Worm (Caenorhabditis elegans) whole organism, L1 larva: ENCODE results near the gene rab-7.

Experiments
- C04F5.9 ChIP-seq: sonication (generic microtip); optimal IDR thresholded peaks from 2 replicates; lab custom pipeline; 2016; ENCODE audit warnings: missing genetic modification characterization, missing compliant biosample characterization
- C16A3.4 ChIP-seq: fragments of 150-350 bp; optimal IDR thresholded peaks from 2 replicates; lab custom pipeline; 2014; ENCODE audit warnings: missing biosample characterization, missing genetic modification characterization
- C34B4.2 ChIP-seq: sonication (generic microtip); optimal IDR thresholded peaks from 2 replicates; lab custom pipeline; 2017; ENCODE audit warnings: mild to moderate bottlenecking, missing genetic modification characterization, missing compliant biosample characterization
- alr-1 ChIP-seq: fragments of 200-800 bp; sonication (Bioruptor generic); optimal IDR thresholded peaks from 2 replicates; lab custom pipeline; 2018; ENCODE audit warnings: borderline replicate concordance, mild to moderate bottlenecking, missing genetic modification characterization, missing compliant biosample characterization
- aly-2 ChIP-seq: fragments of 150-350 bp; optimal IDR thresholded peaks from 2 replicates; lab custom pipeline; 2014; ENCODE audit warnings: missing biosample characterization, missing genetic modification characterization
- blmp-1 ChIP-seq: fragments of 150-350 bp; optimal IDR thresholded peaks from 2 replicates; lab custom pipeline; 2014; ENCODE audit warnings: missing biosample characterization, missing genetic modification characterization
- ceh-63 ChIP-seq: fragments of 200-800 bp; sonication (Bioruptor generic); optimal IDR thresholded peaks from 2 replicates; lab custom pipeline; 2018; ENCODE audit warnings: mild to moderate bottlenecking, missing genetic modification characterization, missing compliant biosample characterization
- ceh-82 ChIP-seq, 3 experiments: fragments of 150-350 bp in 1 of 3; sonication (generic microtip) in 2 of 3; optimal IDR thresholded peaks; 2 replicates each; lab custom pipeline; 2014 to 2017; ENCODE audit warnings: missing biosample characterization in 3 of 3, missing genetic modification characterization in 3 of 3
- ceh-88 ChIP-seq: fragments of 200-800 bp; sonication (Bioruptor generic); IDR thresholded peaks from 2 replicates; pipeline ENCODE4 v1.3.6; 2022; ENCODE audit warnings: missing genetic modification characterization, missing compliant biosample characterization
- ceh-90 ChIP-seq: sonication (generic microtip); optimal IDR thresholded peaks from 2 replicates; lab custom pipeline; 2016; ENCODE audit warnings: missing genetic modification characterization, missing compliant biosample characterization
- dpl-1 ChIP-seq, 3 experiments: fragments of 150-350 bp in 2 of 3; sonication (generic microtip) in 1 of 3; optimal IDR thresholded peaks; 2 replicates each; lab custom pipeline; 2014 to 2017; ENCODE audit warnings: missing biosample characterization in 3 of 3, missing genetic modification characterization in 3 of 3, missing genetic modification reagents in 3 of 3
- dsc-1 ChIP-seq: sonication (generic microtip); optimal IDR thresholded peaks from 2 replicates; lab custom pipeline; 2016; ENCODE audit warnings: mild to moderate bottlenecking, missing genetic modification characterization, missing compliant biosample characterization
- egl-13 ChIP-seq: sonication (generic microtip); optimal IDR thresholded peaks from 2 replicates; lab custom pipeline; 2016; ENCODE audit warnings: missing genotype, missing genetic modification reagents, missing genetic modification characterization, missing compliant biosample characterization
- elt-2 ChIP-seq: sonication (generic microtip); optimal IDR thresholded peaks from 2 replicates; lab custom pipeline; 2016; ENCODE audit warnings: missing genetic modification characterization, mild to moderate bottlenecking, inconsistent platforms, missing compliant biosample characterization, missing genetic modification reagents
- ets-5 ChIP-seq: fragments of 200-800 bp; sonication (Bioruptor generic); IDR thresholded peaks from 2 replicates; pipeline ENCODE4 v1.3.6; 2022; ENCODE audit warnings: missing genetic modification characterization, missing compliant biosample characterization
- fkh-10 ChIP-seq: sonication (generic microtip); optimal IDR thresholded peaks from 2 replicates; lab custom pipeline; 2017; ENCODE audit warnings: missing biosample characterization, missing genetic modification reagents, missing genetic modification characterization
- fkh-4 ChIP-seq: sonication (generic microtip); optimal IDR thresholded peaks from 2 replicates; lab custom pipeline; 2016; ENCODE audit warnings: missing compliant biosample characterization, missing genetic modification characterization, borderline replicate concordance
- fkh-8 ChIP-seq: sonication (generic microtip); optimal IDR thresholded peaks from 2 replicates; lab custom pipeline; 2016; ENCODE audit warnings: mild to moderate bottlenecking, missing genetic modification characterization, missing compliant biosample characterization
- fos-1 ChIP-seq: fragments of 150-350 bp; optimal IDR thresholded peaks from 2 replicates; lab custom pipeline; 2014; ENCODE audit warnings: missing biosample characterization, missing genetic modification characterization
- grh-1 ChIP-seq: fragments of 200-800 bp; sonication (Bioruptor generic); IDR thresholded peaks from 2 replicates; pipeline ENCODE4 v1.3.6; 2022; ENCODE audit warnings: missing genetic modification reagents, missing genetic modification characterization, missing compliant biosample characterization
- hpl-2 ChIP-seq: fragments of 150-350 bp; optimal IDR thresholded peaks from 2 replicates; lab custom pipeline; 2014; ENCODE audit warnings: missing biosample characterization, missing genetic modification reagents, missing genetic modification characterization
- irx-1 ChIP-seq: sonication (generic microtip); optimal IDR thresholded peaks from 2 replicates; lab custom pipeline; 2016; ENCODE audit warnings: missing genetic modification characterization, missing compliant biosample characterization
- isw-1 ChIP-seq: fragments of 200-800 bp; sonication (Bioruptor generic); IDR thresholded peaks from 2 replicates; pipeline ENCODE4 v1.3.6; 2022; ENCODE audit warnings: missing genetic modification characterization, missing compliant biosample characterization
- lin-15B ChIP-seq: fragments of 150-350 bp; sonication (generic microtip); optimal IDR thresholded peaks from 3 replicates; lab custom pipeline; 2014; ENCODE audit warnings: missing biosample characterization, missing genetic modification characterization
- lin-35 ChIP-seq, 2 experiments: fragments of 150-350 bp; optimal IDR thresholded peaks; 2 replicates each; lab custom pipeline; 2014; ENCODE audit warnings: missing biosample characterization in 2 of 2, missing genetic modification characterization in 2 of 2, missing genetic modification reagents in 2 of 2
- lir-3 ChIP-seq: sonication (generic microtip); optimal IDR thresholded peaks from 2 replicates; lab custom pipeline; 2016; ENCODE audit warnings: mild to moderate bottlenecking, missing genetic modification characterization, moderate library complexity, missing compliant biosample characterization; ENCODE audit not compliant: poor library complexity
- lsy-2 ChIP-seq, 2 experiments: fragments of 150-350 bp; optimal IDR thresholded peaks; 2 replicates each; lab custom pipeline; 2014; ENCODE audit warnings: missing biosample characterization in 2 of 2, missing genetic modification characterization in 2 of 2
- mab-9 ChIP-seq: fragments of 200-800 bp; sonication (Bioruptor generic); IDR thresholded peaks from 2 replicates; pipeline ENCODE4 v1.3.6; 2022; ENCODE audit warnings: missing genetic modification reagents, missing genetic modification characterization, missing compliant biosample characterization
- mdl-1 ChIP-seq, 2 experiments: fragments of 150-350 bp; optimal IDR thresholded peaks; 2 replicates each; lab custom pipeline; 2014 to 2017; ENCODE audit warnings: missing biosample characterization in 2 of 2, missing genetic modification characterization in 2 of 2, inconsistent platforms in 1 of 2
- mef-2 ChIP-seq: fragments of 150-350 bp; optimal IDR thresholded peaks from 2 replicates; lab custom pipeline; 2014; ENCODE audit warnings: missing biosample characterization, missing genetic modification characterization
- nhr-11 ChIP-seq: fragments of 150-350 bp; optimal IDR thresholded peaks from 2 replicates; lab custom pipeline; 2014; ENCODE audit warnings: missing biosample characterization, missing genetic modification characterization
- nhr-12 ChIP-seq: sonication (generic microtip); optimal IDR thresholded peaks from 2 replicates; lab custom pipeline; 2017; ENCODE audit warnings: missing biosample characterization, missing genetic modification characterization
- nhr-20 ChIP-seq: sonication (generic microtip); optimal IDR thresholded peaks from 2 replicates; lab custom pipeline; 2016; ENCODE audit warnings: mild to moderate bottlenecking, missing genetic modification characterization, missing compliant biosample characterization
- nhr-237 ChIP-seq: fragments of 150-350 bp; optimal IDR thresholded peaks from 2 replicates; lab custom pipeline; 2014; ENCODE audit warnings: missing biosample characterization, missing genetic modification characterization
- nhr-28 ChIP-seq: fragments of 150-350 bp; optimal IDR thresholded peaks from 2 replicates; lab custom pipeline; 2014; ENCODE audit warnings: missing biosample characterization, missing genetic modification characterization
- nhr-47 ChIP-seq: sonication (generic microtip); optimal IDR thresholded peaks from 2 replicates; lab custom pipeline; 2016; ENCODE audit warnings: mild to moderate bottlenecking, missing genetic modification characterization, moderate library complexity, missing compliant biosample characterization
- nhr-71 ChIP-seq: sonication (generic microtip); optimal IDR thresholded peaks from 2 replicates; lab custom pipeline; 2016; ENCODE audit warnings: mild to moderate bottlenecking, missing genetic modification characterization, moderate library complexity, missing compliant biosample characterization
- nhr-77 ChIP-seq: fragments of 150-350 bp; optimal IDR thresholded peaks from 2 replicates; lab custom pipeline; 2014; ENCODE audit warnings: missing biosample characterization, missing genetic modification characterization
- pag-3 ChIP-seq: sonication (generic microtip); optimal IDR thresholded peaks from 2 replicates; lab custom pipeline; 2017; ENCODE audit warnings: missing genetic modification characterization, mild to moderate bottlenecking, missing compliant biosample characterization, antibody characterized with exemption, borderline replicate concordance; ENCODE audit not compliant: insufficient read depth
- pax-3 ChIP-seq: fragments of 200-800 bp; sonication (Bioruptor generic); optimal IDR thresholded peaks from 2 replicates; lab custom pipeline; 2018; ENCODE audit warnings: mild to moderate bottlenecking, missing genetic modification characterization, moderate library complexity, missing compliant biosample characterization
- rnt-1 ChIP-seq: sonication (generic microtip); optimal IDR thresholded peaks from 2 replicates; lab custom pipeline; 2016; ENCODE audit warnings: mild to moderate bottlenecking, missing genetic modification characterization, moderate library complexity, missing compliant biosample characterization
- skn-1 ChIP-seq: fragments of 150-350 bp; optimal IDR thresholded peaks from 2 replicates; lab custom pipeline; 2014; ENCODE audit warnings: missing biosample characterization, missing genetic modification characterization
- sptf-1 ChIP-seq: fragments of 150-350 bp; optimal IDR thresholded peaks from 2 replicates; lab custom pipeline; 2014; ENCODE audit warnings: missing biosample characterization, missing genetic modification characterization
- sup-37 ChIP-seq: fragments of 200-800 bp; sonication (Bioruptor generic); optimal IDR thresholded peaks from 2 replicates; lab custom pipeline; 2018; ENCODE audit warnings: mild to moderate bottlenecking, missing genetic modification characterization, missing compliant biosample characterization
- swsn-7 ChIP-seq: sonication (generic microtip); optimal IDR thresholded peaks from 2 replicates; lab custom pipeline; 2016; ENCODE audit warnings: missing genetic modification characterization, missing compliant biosample characterization
- tlp-1 ChIP-seq: fragments of 150-350 bp; optimal IDR thresholded peaks from 2 replicates; lab custom pipeline; 2014; ENCODE audit warnings: missing biosample characterization, missing genetic modification characterization
- unc-130 ChIP-seq: fragments of 150-350 bp; optimal IDR thresholded peaks from 2 replicates; lab custom pipeline; 2017; ENCODE audit warnings: missing biosample characterization, missing genetic modification characterization, inconsistent platforms
- unc-86 ChIP-seq: sonication (generic microtip); optimal IDR thresholded peaks from 2 replicates; lab custom pipeline; 2016; ENCODE audit warnings: missing genetic modification characterization, missing compliant biosample characterization
- xbp-1 ChIP-seq: sonication (generic microtip); optimal IDR thresholded peaks from 2 replicates; lab custom pipeline; 2016; ENCODE audit warnings: missing genetic modification characterization, missing compliant biosample characterization
- zag-1 ChIP-seq: fragments of 150-350 bp; optimal IDR thresholded peaks from 2 replicates; lab custom pipeline; 2014; ENCODE audit warnings: missing biosample characterization, missing genetic modification characterization
- ztf-11 ChIP-seq, 2 experiments: sonication (generic microtip); optimal IDR thresholded peaks; 2 replicates each; lab custom pipeline; 2016 to 2017; ENCODE audit warnings: missing genetic modification characterization in 2 of 2, missing biosample characterization in 1 of 2, missing compliant biosample characterization in 1 of 2
- ztf-4 ChIP-seq: fragments of 150-350 bp; optimal IDR thresholded peaks from 2 replicates; lab custom pipeline; 2014; ENCODE audit warnings: missing biosample characterization, missing genetic modification characterization

Gene rab-7

DNA sequence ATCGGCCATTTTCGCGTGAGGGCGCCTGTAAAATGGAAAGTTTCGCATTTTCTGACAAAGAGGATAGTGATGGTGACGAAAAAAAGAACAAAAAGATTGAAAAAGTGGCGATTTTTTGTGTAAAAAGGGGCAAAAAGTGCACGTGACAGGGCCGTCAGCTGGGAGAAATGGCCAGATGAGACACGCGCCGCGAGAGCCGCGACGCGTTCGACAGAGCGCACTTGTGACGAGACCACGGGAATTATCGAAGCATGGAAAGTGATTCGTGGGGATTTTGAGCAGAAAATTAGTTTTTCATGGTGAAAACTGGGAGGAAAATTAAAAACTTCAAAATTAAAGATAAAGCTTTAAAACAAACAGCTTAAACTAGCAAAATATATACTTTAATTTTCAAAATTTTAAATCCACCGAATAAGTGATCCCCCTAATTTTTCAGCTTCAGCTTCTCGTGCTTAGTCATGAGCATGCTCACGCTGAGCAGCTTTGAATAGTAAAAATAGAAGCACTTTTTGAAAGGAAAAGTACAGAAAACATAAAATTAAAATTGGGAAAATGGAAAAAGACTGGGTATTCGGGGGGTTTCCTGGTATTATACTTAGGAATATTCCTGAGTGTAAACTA is 886 bp upstream of the rab-7 start, which contains the start of gene W03C9.5 (continued):
- TF ChIP-seq swsn-7 (tag; lab: Kevin White, UChicago) = peak; percentile 92
- TF ChIP-seq dpl-1 (GFP tag; optimal IDR thresholded peaks at IDR 0.05; lab: Kevin White, UChicago) = peak; percentile 84 to 85 (median 85)
- peak in 1 of 2 experiments; percentile 91 for TF ChIP-seq ztf-11 (tag; optimal IDR thresholded peaks at IDR 0.05; lab: Kevin White, UChicago)
- TF ChIP-seq sup-37 (GFP tag; lab: Kevin White, UChicago) = peak; percentile 61
- TF ChIP-seq C04F5.9 (tag; lab: Kevin White, UChicago) = peak; percentile 88
- TF ChIP-seq mab-9 (GFP tag; lab: Robert Waterston, UW) = peak; percentile 76
- TF ChIP-seq ceh-82 (tag; optimal IDR thresholded peaks at IDR 0.05; lab: Kevin White, UChicago) = peak; percentile 90 to 98 (median 91)
- peak; percentile 70 for TF ChIP-seq ceh-90 (tag; lab: Kevin White, UChicago)
- TF ChIP-seq xbp-1 (tag; lab: Kevin White, UChicago) = peak; percentile 89
- TF ChIP-seq mdl-1 (tag; optimal IDR thresholded peaks at IDR 0.05; lab: Kevin White, UChicago) = peak in 1 of 2 experiments; percentile 98
- peak; percentile 65 for TF ChIP-seq grh-1 (GFP tag; lab: Robert Waterston, UW)
- no peak for TF ChIP-seq alr-1
- TF ChIP-seq nhr-28 = no peak
- peak; percentile 58 for TF ChIP-seq fkh-10
- TF ChIP-seq irx-1 = peak; percentile 75
- TF ChIP-seq nhr-237 = peak; percentile 89
- TF ChIP-seq fkh-8 = peak; percentile 99
- peak; percentile 97 for TF ChIP-seq C16A3.4 (tag; lab: Kevin White, UChicago)
- TF ChIP-seq lin-35 (GFP tag; optimal IDR thresholded peaks at IDR 0.05; lab: Kevin White, UChicago) = peak; percentile 89 to 94
- TF ChIP-seq blmp-1 (tag; lab: Kevin White, UChicago) = peak; percentile 77
- peak; percentile 90 for TF ChIP-seq egl-13 (tag; lab: Kevin White, UChicago)
- TF ChIP-seq nhr-47 (tag; lab: Kevin White, UChicago) = peak; percentile 96
- TF ChIP-seq unc-86 (tag; lab: Kevin White, UChicago) = peak; percentile 92
- peak; percentile 94 for TF ChIP-seq lir-3 (tag; lab: Kevin White, UChicago)
- peak; percentile 92 for TF ChIP-seq dsc-1 (tag; lab: Kevin White, UChicago)
- peak; percentile 46 for TF ChIP-seq fkh-4 (tag; lab: Kevin White, UChicago)
- TF ChIP-seq nhr-11 (tag; lab: Kevin White, UChicago) = peak; percentile 64
- peak; percentile 96 for TF ChIP-seq pax-3 (tag; lab: Kevin White, UChicago)
- peak; percentile 96 for TF ChIP-seq nhr-20 (tag; lab: Kevin White, UChicago)
- TF ChIP-seq skn-1 (tag; lab: Kevin White, UChicago) = peak; percentile 95
- peak; percentile 94 for TF ChIP-seq isw-1
- TF ChIP-seq mef-2 (tag; lab: Kevin White, UChicago) = peak; percentile 75
- TF ChIP-seq nhr-77 (tag; lab: Kevin White, UChicago) = peak; percentile 90
- peak; percentile 96 for TF ChIP-seq rnt-1 (tag; lab: Kevin White, UChicago)
- peak; percentile 82 for TF ChIP-seq hpl-2 (GFP tag; lab: Kevin White, UChicago)
- TF ChIP-seq C34B4.2 (tag; lab: Kevin White, UChicago) = no peak
- TF ChIP-seq aly-2 (tag; lab: Kevin White, UChicago) = peak; percentile 68
- TF ChIP-seq lsy-2 (tag; optimal IDR thresholded peaks at IDR 0.05; lab: Kevin White, UChicago) = peak; percentile 92 to 96
- peak; percentile 93 for TF ChIP-seq ceh-88 (GFP tag; lab: Robert Waterston, UW)
- TF ChIP-seq tlp-1 (tag; lab: Kevin White, UChicago) = no peak
- peak; percentile 20 for TF ChIP-seq zag-1 (tag; lab: Kevin White, UChicago)
- peak; percentile 70 for TF ChIP-seq pag-3 (tag; lab: Kevin White, UChicago)
- TF ChIP-seq ceh-63 (GFP tag; lab: Kevin White, UChicago) = no peak
- no peak for TF ChIP-seq nhr-12 (tag; lab: Kevin White, UChicago)
- TF ChIP-seq sptf-1 (tag; lab: Kevin White, UChicago) = no peak
- TF ChIP-seq ets-5 (GFP tag; lab: Robert Waterston, UW) = no peak
- TF ChIP-seq ztf-4 = peak; percentile 82
- TF ChIP-seq nhr-71 (tag; lab: Kevin White, UChicago) = peak; percentile 98
- peak; percentile 97 for TF ChIP-seq lin-15B (tag; lab: Kevin White, UChicago)
- TF ChIP-seq unc-130 (tag; lab: Kevin White, UChicago) = peak; percentile 87
- peak; percentile 88 for TF ChIP-seq fos-1 (tag; lab: Kevin White, UChicago)
- peak; percentile 78 for TF ChIP-seq elt-2
